Worm (Caenorhabditis elegans) whole organism, L1 larva: Measurements from ENCODE around the gene F52E10.2.
A peak's percentile ranks its signal among the peaks of the same experiment; 100 is the strongest.

Source experiments
- C34B4.2 ChIP-seq: sonication (generic microtip); optimal IDR thresholded peaks from 2 replicates; lab custom pipeline; 2017; ENCODE audit warnings: mild to moderate bottlenecking, missing genetic modification characterization, missing compliant biosample characterization
- Y116A8C.19 ChIP-seq: sonication (generic microtip); optimal IDR thresholded peaks from 2 replicates; lab custom pipeline; 2016; ENCODE audit warnings: missing compliant biosample characterization, missing genetic modification characterization, borderline replicate concordance
- aha-1 ChIP-seq: fragments of 150-350 bp; optimal IDR thresholded peaks from 2 replicates; lab custom pipeline; 2014; ENCODE audit warnings: missing biosample characterization, missing genetic modification characterization
- alr-1 ChIP-seq: fragments of 200-800 bp; sonication (Bioruptor generic); optimal IDR thresholded peaks from 2 replicates; lab custom pipeline; 2018; ENCODE audit warnings: borderline replicate concordance, mild to moderate bottlenecking, missing genetic modification characterization, missing compliant biosample characterization
- aly-2 ChIP-seq: fragments of 150-350 bp; optimal IDR thresholded peaks from 2 replicates; lab custom pipeline; 2014; ENCODE audit warnings: missing biosample characterization, missing genetic modification characterization
- blmp-1 ChIP-seq: fragments of 150-350 bp; optimal IDR thresholded peaks from 2 replicates; lab custom pipeline; 2014; ENCODE audit warnings: missing biosample characterization, missing genetic modification characterization
- ceh-82 ChIP-seq, 3 experiments: fragments of 150-350 bp in 1 of 3; sonication (generic microtip) in 2 of 3; optimal IDR thresholded peaks; 2 replicates each; lab custom pipeline; 2014 to 2017; ENCODE audit warnings: missing biosample characterization in 3 of 3, missing genetic modification characterization in 3 of 3
- efl-3 ChIP-seq: fragments of 200-800 bp; sonication (Bioruptor generic); optimal IDR thresholded peaks from 2 replicates; lab custom pipeline; 2018; ENCODE audit warnings: mild to moderate bottlenecking, missing genetic modification characterization, missing compliant biosample characterization
- egl-27 ChIP-seq, 2 experiments: fragments of 150-350 bp in 1 of 2; sonication (generic microtip); optimal IDR thresholded peaks; 3 replicates each; lab custom pipeline; 2017 to 2018; ENCODE audit warnings: missing biosample characterization in 2 of 2, missing genetic modification characterization in 2 of 2, missing genetic modification reagents in 2 of 2
- elt-3 ChIP-seq, 6 experiments: fragments of 150-350 bp in 1 of 6; sonication (generic microtip); optimal IDR thresholded peaks; 2 replicates each; lab custom pipeline; 2017 to 2018; ENCODE audit warnings: missing biosample characterization in 6 of 6, missing genetic modification characterization in 6 of 6, inconsistent platforms in 1 of 6
- ets-5 ChIP-seq: fragments of 200-800 bp; sonication (Bioruptor generic); IDR thresholded peaks from 2 replicates; pipeline ENCODE4 v1.3.6; 2022; ENCODE audit warnings: missing genetic modification characterization, missing compliant biosample characterization
- fkh-4 ChIP-seq: sonication (generic microtip); optimal IDR thresholded peaks from 2 replicates; lab custom pipeline; 2016; ENCODE audit warnings: missing compliant biosample characterization, missing genetic modification characterization, borderline replicate concordance
- fos-1 ChIP-seq: fragments of 150-350 bp; optimal IDR thresholded peaks from 2 replicates; lab custom pipeline; 2014; ENCODE audit warnings: missing biosample characterization, missing genetic modification characterization
- grh-1 ChIP-seq: fragments of 200-800 bp; sonication (Bioruptor generic); IDR thresholded peaks from 2 replicates; pipeline ENCODE4 v1.3.6; 2022; ENCODE audit warnings: missing genetic modification reagents, missing genetic modification characterization, missing compliant biosample characterization
- hlh-17 ChIP-seq: fragments of 200-800 bp; sonication (Bioruptor generic); optimal IDR thresholded peaks from 2 replicates; lab custom pipeline; 2018; ENCODE audit warnings: missing genetic modification characterization, mild to moderate bottlenecking, missing compliant biosample characterization, moderate library complexity, borderline replicate concordance
- hpl-2 ChIP-seq: fragments of 150-350 bp; optimal IDR thresholded peaks from 2 replicates; lab custom pipeline; 2014; ENCODE audit warnings: missing biosample characterization, missing genetic modification reagents, missing genetic modification characterization
- irx-1 ChIP-seq: sonication (generic microtip); optimal IDR thresholded peaks from 2 replicates; lab custom pipeline; 2016; ENCODE audit warnings: missing genetic modification characterization, missing compliant biosample characterization
- jun-1 ChIP-seq: fragments of 150-350 bp; optimal IDR thresholded peaks from 2 replicates; lab custom pipeline; 2014; ENCODE audit warnings: missing biosample characterization, missing genetic modification reagents, missing genetic modification characterization
- lin-14 ChIP-seq: fragments of 200-800 bp; sonication (Bioruptor generic); optimal IDR thresholded peaks from 2 replicates; lab custom pipeline; 2018; ENCODE audit warnings: mild to moderate bottlenecking, missing genetic modification characterization, moderate library complexity, missing compliant biosample characterization
- lin-15B ChIP-seq: fragments of 150-350 bp; sonication (generic microtip); optimal IDR thresholded peaks from 3 replicates; lab custom pipeline; 2014; ENCODE audit warnings: missing biosample characterization, missing genetic modification characterization
- lin-39 ChIP-seq: fragments of 150-350 bp; optimal IDR thresholded peaks from 2 replicates; lab custom pipeline; 2014; ENCODE audit warnings: missing biosample characterization, missing genetic modification reagents, missing genetic modification characterization
- mdl-1 ChIP-seq, 2 experiments: fragments of 150-350 bp; optimal IDR thresholded peaks; 2 replicates each; lab custom pipeline; 2014 to 2017; ENCODE audit warnings: missing biosample characterization in 2 of 2, missing genetic modification characterization in 2 of 2, inconsistent platforms in 1 of 2
- mep-1 ChIP-seq: fragments of 150-350 bp; optimal IDR thresholded peaks from 2 replicates; lab custom pipeline; 2014; ENCODE audit warnings: missing biosample characterization, missing genetic modification characterization
- nhr-12 ChIP-seq: sonication (generic microtip); optimal IDR thresholded peaks from 2 replicates; lab custom pipeline; 2017; ENCODE audit warnings: missing biosample characterization, missing genetic modification characterization
- nhr-19 ChIP-seq: fragments of 200-800 bp; sonication (Bioruptor generic); conservative IDR thresholded peaks from 2 replicates; pipeline ENCODE4 v1.3.6; 2022; ENCODE audit warnings: missing genetic modification characterization, missing compliant biosample characterization
- nhr-20 ChIP-seq: sonication (generic microtip); optimal IDR thresholded peaks from 2 replicates; lab custom pipeline; 2016; ENCODE audit warnings: mild to moderate bottlenecking, missing genetic modification characterization, missing compliant biosample characterization
- nhr-237 ChIP-seq: fragments of 150-350 bp; optimal IDR thresholded peaks from 2 replicates; lab custom pipeline; 2014; ENCODE audit warnings: missing biosample characterization, missing genetic modification characterization
- nhr-28 ChIP-seq: fragments of 150-350 bp; optimal IDR thresholded peaks from 2 replicates; lab custom pipeline; 2014; ENCODE audit warnings: missing biosample characterization, missing genetic modification characterization
- nhr-47 ChIP-seq: sonication (generic microtip); optimal IDR thresholded peaks from 2 replicates; lab custom pipeline; 2016; ENCODE audit warnings: mild to moderate bottlenecking, missing genetic modification characterization, moderate library complexity, missing compliant biosample characterization
- nhr-71 ChIP-seq: sonication (generic microtip); optimal IDR thresholded peaks from 2 replicates; lab custom pipeline; 2016; ENCODE audit warnings: mild to moderate bottlenecking, missing genetic modification characterization, moderate library complexity, missing compliant biosample characterization
- nhr-77 ChIP-seq: fragments of 150-350 bp; optimal IDR thresholded peaks from 2 replicates; lab custom pipeline; 2014; ENCODE audit warnings: missing biosample characterization, missing genetic modification characterization
- nhr-85 ChIP-seq: sonication (generic microtip); peaks from one replicate; lab custom pipeline; 2016; ENCODE audit warnings: missing genetic modification characterization, inconsistent platforms, missing compliant biosample characterization
- nhr-90 ChIP-seq: sonication (generic microtip); optimal IDR thresholded peaks from 2 replicates; lab custom pipeline; 2016; ENCODE audit warnings: mild to moderate bottlenecking, missing genetic modification characterization, missing compliant biosample characterization; ENCODE audit not compliant: poor library complexity
- pax-3 ChIP-seq: fragments of 200-800 bp; sonication (Bioruptor generic); optimal IDR thresholded peaks from 2 replicates; lab custom pipeline; 2018; ENCODE audit warnings: mild to moderate bottlenecking, missing genetic modification characterization, moderate library complexity, missing compliant biosample characterization
- pqm-1 ChIP-seq: sonication (generic microtip); optimal IDR thresholded peaks from 3 replicates; lab custom pipeline; 2017; ENCODE audit warnings: missing biosample characterization, missing genetic modification characterization
- rnt-1 ChIP-seq: sonication (generic microtip); optimal IDR thresholded peaks from 2 replicates; lab custom pipeline; 2016; ENCODE audit warnings: mild to moderate bottlenecking, missing genetic modification characterization, moderate library complexity, missing compliant biosample characterization
- skn-1 ChIP-seq: fragments of 150-350 bp; optimal IDR thresholded peaks from 2 replicates; lab custom pipeline; 2014; ENCODE audit warnings: missing biosample characterization, missing genetic modification characterization
- snpc-4 ChIP-seq: fragments of 150-350 bp; optimal IDR thresholded peaks from 2 replicates; lab custom pipeline; 2014; ENCODE audit warnings: missing biosample characterization, missing genetic modification characterization
- snu-23 ChIP-seq: sonication (generic microtip); optimal IDR thresholded peaks from 2 replicates; lab custom pipeline; 2016; ENCODE audit warnings: missing genetic modification characterization, missing compliant biosample characterization
- sptf-1 ChIP-seq: fragments of 150-350 bp; optimal IDR thresholded peaks from 2 replicates; lab custom pipeline; 2014; ENCODE audit warnings: missing biosample characterization, missing genetic modification characterization
- sup-37 ChIP-seq: fragments of 200-800 bp; sonication (Bioruptor generic); optimal IDR thresholded peaks from 2 replicates; lab custom pipeline; 2018; ENCODE audit warnings: mild to moderate bottlenecking, missing genetic modification characterization, missing compliant biosample characterization
- unc-62 ChIP-seq: fragments of 150-350 bp; optimal IDR thresholded peaks from 2 replicates; lab custom pipeline; 2014; ENCODE audit warnings: missing biosample characterization, missing genetic modification reagents, missing genetic modification characterization
- xbp-1 ChIP-seq: sonication (generic microtip); optimal IDR thresholded peaks from 2 replicates; lab custom pipeline; 2016; ENCODE audit warnings: missing genetic modification characterization, missing compliant biosample characterization
- zag-1 ChIP-seq: fragments of 150-350 bp; optimal IDR thresholded peaks from 2 replicates; lab custom pipeline; 2014; ENCODE audit warnings: missing biosample characterization, missing genetic modification characterization
- ztf-4 ChIP-seq: fragments of 150-350 bp; optimal IDR thresholded peaks from 2 replicates; lab custom pipeline; 2014; ENCODE audit warnings: missing biosample characterization, missing genetic modification characterization

Gene F52E10.2

DNA sequence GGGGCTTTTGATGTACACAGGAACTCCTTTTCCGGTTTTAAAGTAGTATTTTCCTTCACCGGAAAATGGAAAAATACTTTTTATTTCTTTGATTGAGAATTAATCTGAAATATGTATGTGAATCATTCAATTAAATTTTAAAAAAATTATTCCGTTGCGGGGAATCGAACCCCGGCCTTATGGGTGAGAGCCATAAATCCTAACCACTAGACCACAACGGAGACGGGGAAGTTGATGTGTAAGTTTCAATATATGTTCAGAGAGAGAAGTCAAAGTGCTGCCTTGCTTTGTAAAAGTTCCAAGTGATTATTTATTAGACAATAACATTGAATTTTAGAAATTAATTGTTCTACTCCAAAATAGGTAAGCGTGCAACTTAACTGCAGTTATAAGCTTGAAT, 11.9 kb downstream of the F52E10.2 start (continued):
- TF ChIP-seq alr-1 (no peak), aha-1 (no peak), zag-1 (tag; lab: Kevin White, UChicago) (no peak), nhr-12 (tag; lab: Kevin White, UChicago) (no peak), irx-1 (tag; lab: Kevin White, UChicago) (peak; percentile 14), lin-15B (tag; lab: Kevin White, UChicago) (no peak), Y116A8C.19 (no peak), hpl-2 (GFP tag; lab: Kevin White, UChicago) (no peak), ztf-4 (no peak), nhr-237 (tag; lab: Kevin White, UChicago) (no peak), nhr-28 (no peak), nhr-71 (tag; lab: Kevin White, UChicago) (peak; percentile 62), fkh-4 (tag; lab: Kevin White, UChicago) (no peak), fos-1 (tag; lab: Kevin White, UChicago) (no peak), nhr-77 (no peak), pqm-1 (tag; lab: Kevin White, UChicago) (no peak), jun-1 (tag; lab: Kevin White, UChicago) (no peak), rnt-1 (tag; lab: Kevin White, UChicago) (peak; percentile 29), nhr-19 (GFP tag; lab: Robert Waterston, UW) (peak; percentile 48; the same call in 1 of the 2 replicates), ceh-82 (tag; optimal IDR thresholded peaks at IDR 0.05; lab: Kevin White, UChicago) (peak in 1 of 3 experiments; percentile 16), sup-37 (GFP tag; lab: Kevin White, UChicago) (no peak), C34B4.2 (tag; lab: Kevin White, UChicago) (no peak), nhr-20 (tag; lab: Kevin White, UChicago) (peak; percentile 53), hlh-17 (GFP tag; lab: Kevin White, UChicago) (no peak), sptf-1 (no peak), snpc-4 (tag; lab: Kevin White, UChicago) (no peak), mep-1 (tag; lab: Kevin White, UChicago) (peak; percentile 22), skn-1 (tag; lab: Kevin White, UChicago) (peak; percentile 23), mdl-1 (tag; optimal IDR thresholded peaks at IDR 0.05; lab: Kevin White, UChicago) (no peak), unc-62 (GFP tag; lab: Kevin White, UChicago) (no peak), nhr-47 (tag; lab: Kevin White, UChicago) (peak; percentile 43), snu-23 (GFP tag; lab: Kevin White, UChicago) (peak; percentile 65), pax-3 (tag; lab: Kevin White, UChicago) (no peak), lin-14 (peak; percentile 48)

DNA sequence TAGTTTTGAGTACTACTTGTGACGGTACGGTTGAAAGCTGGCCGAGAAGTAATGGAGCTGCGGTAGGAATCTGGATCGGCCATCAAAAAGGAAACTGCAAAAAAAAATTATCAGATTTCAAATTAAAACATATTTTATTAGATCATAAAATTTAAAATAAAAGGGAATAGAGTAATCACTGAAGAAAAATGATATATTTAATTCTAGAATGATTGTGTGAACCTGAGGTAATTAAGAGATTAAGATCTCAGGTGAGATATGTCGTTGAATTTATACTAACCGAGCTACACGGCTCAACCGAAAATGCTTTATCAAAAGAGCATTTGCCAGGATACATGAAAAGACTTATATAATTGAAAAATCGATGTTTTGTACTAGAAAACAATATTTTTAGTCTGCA, 13.0 kb downstream of the F52E10.2 start, which contains the start of gene ifa-3:
Gene ifa-3 (minus strand): TSS at position 101 of the 400 bp plus-strand sequence.
- no peak for TF ChIP-seq fos-1 (tag; lab: Kevin White, UChicago)
- TF ChIP-seq nhr-77 = no peak
- no peak for TF ChIP-seq ets-5 (GFP tag; lab: Robert Waterston, UW)
- no peak for TF ChIP-seq aha-1
- TF ChIP-seq, all 84 proteins: peak for 0

DNA sequence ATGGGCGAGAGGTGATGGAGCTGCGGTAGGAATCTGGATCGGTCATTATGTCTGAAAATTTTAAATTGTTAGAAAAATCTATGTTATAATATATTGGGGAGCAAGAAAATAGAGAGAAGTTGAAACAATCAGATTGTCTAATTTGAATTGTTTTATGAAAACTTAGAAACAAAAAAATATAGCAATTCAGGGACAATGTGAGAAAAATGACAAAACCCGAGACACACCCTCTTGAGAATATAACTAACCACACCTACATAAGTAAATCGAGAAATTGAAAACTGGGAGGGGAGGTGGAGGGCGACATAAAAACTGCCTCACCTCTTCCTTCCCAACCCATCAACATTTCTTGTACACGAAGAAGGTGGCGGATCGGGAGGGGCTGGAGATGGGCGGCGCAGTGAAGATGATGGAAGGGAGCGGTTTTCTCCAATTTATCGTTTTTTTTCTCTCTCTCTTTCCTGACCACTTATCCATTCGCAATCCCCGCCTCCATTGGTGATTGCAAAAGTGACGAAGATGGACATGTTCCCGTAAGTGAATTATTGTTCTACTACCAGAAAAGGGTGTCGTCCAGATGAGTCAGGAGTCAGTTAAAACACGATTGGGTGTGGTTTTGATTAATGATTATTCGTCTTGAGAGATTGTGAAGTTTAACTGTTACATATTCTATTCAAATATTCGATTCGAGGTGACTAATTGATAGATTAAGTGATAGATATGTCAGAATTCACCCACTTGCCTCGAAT, 17.2 kb downstream of the F52E10.2 start, which contains the start of gene mua-6:
Gene mua-6 (minus strand): TSS at position 51 of the 749 bp plus-strand sequence.
- no peak for TF ChIP-seq egl-27 (tag; optimal IDR thresholded peaks at IDR 0.05; lab: Kevin White, UChicago)
- peak; percentile 18 for TF ChIP-seq nhr-71 (tag; lab: Kevin White, UChicago)
- peak; percentile 18 for TF ChIP-seq nhr-90 (tag; lab: Kevin White, UChicago)
- TF ChIP-seq efl-3 = peak; percentile 48
- TF ChIP-seq grh-1 (GFP tag; lab: Robert Waterston, UW) = 0 out of 2 replicates have a peak, but pooled peaks have one; percentile 22
- TF ChIP-seq lin-39 = peak; percentile 12
- TF ChIP-seq nhr-85 (tag; lab: Kevin White, UChicago) = peak; percentile 94
- TF ChIP-seq lin-14 = peak; percentile 68
- peak; percentile 66 for TF ChIP-seq blmp-1
- TF ChIP-seq elt-3 (tag; optimal IDR thresholded peaks at IDR 0.05; lab: Kevin White, UChicago) = peak in 2 of 6 experiments; percentile 14 to 51
- TF ChIP-seq xbp-1 (tag; lab: Kevin White, UChicago) = no peak
- peak; percentile 40 for TF ChIP-seq snu-23 (GFP tag; lab: Kevin White, UChicago)
- no peak for TF ChIP-seq aly-2 (tag; lab: Kevin White, UChicago)
